Worm (Caenorhabditis elegans): ENCODE measurements around the gene F25B4.4.

DNA sequence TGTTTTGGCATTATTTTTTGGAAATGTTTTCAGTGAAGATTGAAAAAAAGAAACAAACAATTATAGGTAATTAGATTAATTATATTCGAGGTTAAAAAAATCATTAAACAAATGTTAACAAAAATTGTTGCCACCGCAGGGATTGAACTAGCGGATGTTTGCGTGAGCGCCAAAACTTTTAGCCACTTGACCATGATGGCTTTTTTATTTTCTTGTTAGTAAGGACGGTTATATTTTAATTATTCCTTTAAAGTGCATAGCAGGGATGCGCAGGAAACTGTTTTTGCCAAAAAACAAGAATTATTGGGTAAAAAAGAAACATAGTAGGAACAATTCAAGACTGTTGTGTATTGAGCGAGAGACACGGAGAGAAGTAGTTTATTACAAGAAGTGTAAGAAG, 17.3 kb upstream of the F25B4.4 start:
- TF ChIP-seq unc-62 (GFP tag; optimal IDR thresholded peaks at IDR 0.05) (no peak), nhr-12 (tag; optimal IDR thresholded peaks at IDR 0.05) (no peak), pha-4 (tag; optimal IDR thresholded peaks at IDR 0.05) (no peak), mab-5 (tag; optimal IDR thresholded peaks at IDR 0.05) (no peak), zip-8 (tag; optimal IDR thresholded peaks at IDR 0.05) (no peak), sem-2 (GFP tag; optimal IDR thresholded peaks at IDR 0.05) (no peak), elt-1 (tag; optimal IDR thresholded peaks at IDR 0.05; ENCODE audit: borderline replicate concordance, insufficient read depth) (no peak), bed-3 (GFP tag; optimal IDR thresholded peaks at IDR 0.05) (no peak), ceh-39 (tag; optimal IDR thresholded peaks at IDR 0.05) (no peak)

All from whole organism, mixed stage, embryonic.